Fruit fly (Drosophila melanogaster) whole organism: ENCODE results near the gene CG46280.
A peak's percentile ranks its signal among the peaks of the same experiment; 100 is the strongest.

Experiments
- CG8478 ChIP-seq: fragments of >200 bp; optimal IDR thresholded peaks from 2 replicates; lab custom pipeline; 2018; ENCODE audit warnings: inconsistent platforms
- Dll ChIP-seq: fragments of >200 bp; optimal IDR thresholded peaks from 2 replicates; lab custom pipeline; 2017
- EcR ChIP-seq, 2 experiments: fragments of >200 bp; optimal IDR thresholded peaks; 2 replicates each; lab custom pipeline; 2017; ENCODE audit warnings: missing biosample characterization in 2 of 2, missing genetic modification characterization in 2 of 2, missing genetic modification reagents in 2 of 2
- pan ChIP-seq: fragments of >200 bp; optimal IDR thresholded peaks from 2 replicates; lab custom pipeline; 2017
- psq ChIP-seq: fragments of >200 bp; optimal IDR thresholded peaks from 2 replicates; lab custom pipeline; 2017
- usp ChIP-seq: fragments of >200 bp; optimal IDR thresholded peaks from 2 replicates; lab custom pipeline; 2017; ENCODE audit warnings: missing biosample characterization, missing genetic modification characterization, mixed read lengths

Gene CG46280

DNA sequence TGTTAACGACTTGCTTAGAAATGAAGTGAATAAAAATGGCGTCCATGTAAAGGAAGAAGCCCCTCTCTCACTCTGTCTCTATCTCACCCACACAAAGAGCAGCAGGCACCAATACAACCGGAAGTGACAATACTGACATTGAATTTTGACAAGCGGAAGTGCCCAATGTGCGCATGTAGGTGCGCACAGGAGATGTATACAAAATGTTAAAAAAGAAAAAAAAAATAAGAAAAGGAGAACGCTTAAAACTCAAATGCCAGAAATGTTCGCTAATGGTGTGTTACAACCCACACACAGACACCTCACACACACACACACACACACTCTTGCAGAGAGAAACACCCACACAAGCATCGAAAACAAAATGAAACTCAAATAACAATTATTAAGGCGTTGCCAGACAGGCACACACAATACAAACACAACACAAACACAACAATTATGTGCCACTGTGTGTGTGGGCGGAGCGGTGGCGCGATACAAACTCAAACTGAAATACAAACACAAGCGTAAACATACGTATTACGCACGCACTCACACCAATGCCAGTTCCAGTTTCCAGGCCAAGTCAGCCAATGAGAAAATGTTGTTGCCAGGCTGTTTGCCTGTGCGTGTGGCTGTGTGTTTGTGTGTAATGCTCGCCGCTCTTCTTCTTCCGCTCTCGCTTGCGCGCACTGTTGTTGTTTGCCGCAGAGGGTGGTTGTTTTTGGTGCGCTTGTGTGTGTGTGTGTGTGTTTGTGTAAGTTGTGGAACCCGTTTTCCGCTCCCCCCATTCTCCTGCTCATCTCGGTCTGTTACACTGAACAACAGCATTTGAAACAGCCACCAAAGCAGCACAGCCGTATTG, 33.5 kb upstream of the CG46280 start:
- TF ChIP-seq CG8478 (lab: Kevin White, UChicago) (peak; percentile 93), Dll (lab: Kevin White, UChicago) (peak; percentile 76), psq (lab: Kevin White, UChicago) (no peak)

DNA sequence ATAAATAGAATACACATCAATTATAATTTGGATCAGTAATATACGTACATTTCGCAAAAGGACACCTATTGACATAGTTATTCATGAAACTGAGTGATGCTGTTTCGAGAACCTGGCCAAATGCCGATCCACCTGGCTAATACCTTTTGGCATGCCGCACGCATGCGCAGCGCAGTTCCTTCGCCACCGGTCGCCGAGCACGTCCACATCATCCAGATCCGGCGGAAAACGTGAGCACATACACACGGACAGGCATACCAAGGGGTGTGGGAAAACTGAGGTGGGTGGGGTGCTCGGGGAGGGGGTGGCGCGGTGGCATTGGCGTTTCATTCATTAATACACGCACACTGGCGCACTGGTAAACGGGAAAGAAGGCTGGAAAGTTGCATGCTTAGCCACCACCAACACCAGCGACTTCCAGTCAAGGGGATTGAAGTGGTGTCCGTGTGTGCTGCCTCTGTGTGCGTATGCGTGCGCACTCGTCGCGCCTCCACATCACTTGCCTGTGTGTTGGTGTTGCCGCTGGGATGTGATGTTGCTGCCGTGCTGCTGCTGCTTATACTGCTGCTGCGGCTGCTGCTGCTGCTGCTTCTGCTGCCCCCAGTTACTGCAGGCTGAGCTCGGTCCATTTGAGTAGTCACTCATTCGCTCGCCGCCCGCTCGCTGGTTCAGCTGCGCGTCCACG, 26.8 kb upstream of the CG46280 start, which contains the start of gene sim:
Gene sim, plus strand, starts transcription at position 635 of the 685 bp plus-strand sequence.
- TF ChIP-seq CG8478 (lab: Kevin White, UChicago) (no peak), EcR (GFP tag; optimal IDR thresholded peaks at IDR 0.05; lab: Kevin White, UChicago) (no peak), Dll (lab: Kevin White, UChicago) (no peak), psq (lab: Kevin White, UChicago) (no peak), usp (GFP tag; lab: Kevin White, UChicago) (no peak), pan (lab: Kevin White, UChicago) (no peak)

DNA sequence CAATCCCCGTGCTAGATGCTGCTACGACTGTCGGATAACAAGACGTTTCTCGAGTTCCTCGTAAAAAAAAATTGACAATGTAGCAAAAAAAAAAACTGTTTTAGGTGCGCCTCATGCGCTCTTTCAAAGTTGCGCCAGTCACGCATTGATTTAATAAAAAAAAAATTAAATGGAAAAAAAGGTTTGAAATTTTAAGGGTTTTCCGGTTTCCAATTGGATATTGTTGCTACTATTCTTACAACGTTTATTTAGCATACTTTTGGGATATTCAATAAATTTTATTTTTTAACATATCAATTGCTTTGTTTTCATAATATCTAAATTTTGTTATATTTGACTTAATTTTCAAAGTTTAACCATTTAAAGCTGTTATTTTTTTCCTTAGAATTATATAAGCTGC, 26.1 kb upstream of the CG46280 start:
- TF ChIP-seq CG8478 (lab: Kevin White, UChicago) (no peak), pan (lab: Kevin White, UChicago) (no peak), psq (lab: Kevin White, UChicago) (no peak), EcR (GFP tag; optimal IDR thresholded peaks at IDR 0.05; lab: Kevin White, UChicago) (no peak), Dll (lab: Kevin White, UChicago) (no peak)

DNA sequence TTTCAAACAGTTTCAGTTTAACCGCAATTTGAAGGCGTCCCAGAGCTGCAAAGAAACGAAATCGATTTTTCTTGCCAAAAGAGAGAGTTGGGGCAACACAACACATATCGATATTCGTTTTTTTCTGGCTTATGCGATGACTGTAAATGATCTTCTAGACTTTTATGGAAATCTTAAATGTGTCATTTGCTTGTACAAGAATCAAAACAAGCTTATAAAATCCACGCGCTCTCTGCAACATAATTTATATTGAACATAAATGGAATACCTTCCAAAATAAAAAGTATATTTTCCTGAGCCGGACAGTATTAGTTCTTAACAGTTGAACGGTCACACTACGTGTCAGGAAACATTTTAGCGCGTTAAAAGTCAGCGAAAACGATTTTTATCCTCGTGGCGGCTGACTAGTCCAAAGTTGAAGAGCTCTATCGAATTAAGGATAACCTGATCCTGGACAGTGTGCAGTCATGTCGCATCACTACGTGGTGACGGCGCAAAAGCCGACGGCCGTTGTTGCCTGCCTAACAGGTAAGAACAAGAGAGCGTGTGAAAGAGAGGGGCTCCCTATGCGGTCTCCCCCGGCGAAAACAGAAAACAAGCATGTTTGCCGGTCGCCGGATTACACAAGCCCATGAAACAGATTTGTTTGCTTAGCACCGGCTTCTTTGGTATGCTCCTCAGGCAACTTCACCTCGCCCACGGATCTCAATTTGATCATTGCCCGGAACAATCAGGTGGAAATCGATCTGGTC, 21.7 kb upstream of the CG46280 start, which contains the start of gene pic:
Gene pic, plus strand, starts transcription at position 304 of the 752 bp plus-strand sequence.
- TF ChIP-seq usp (GFP tag; lab: Kevin White, UChicago): no peak
- TF ChIP-seq psq (lab: Kevin White, UChicago): no peak
- no peak for TF ChIP-seq Dll (lab: Kevin White, UChicago)
- TF ChIP-seq CG8478 (lab: Kevin White, UChicago): no peak
- TF ChIP-seq EcR (GFP tag; optimal IDR thresholded peaks at IDR 0.05; lab: Kevin White, UChicago): no peak
- no peak for TF ChIP-seq pan (lab: Kevin White, UChicago)

DNA sequence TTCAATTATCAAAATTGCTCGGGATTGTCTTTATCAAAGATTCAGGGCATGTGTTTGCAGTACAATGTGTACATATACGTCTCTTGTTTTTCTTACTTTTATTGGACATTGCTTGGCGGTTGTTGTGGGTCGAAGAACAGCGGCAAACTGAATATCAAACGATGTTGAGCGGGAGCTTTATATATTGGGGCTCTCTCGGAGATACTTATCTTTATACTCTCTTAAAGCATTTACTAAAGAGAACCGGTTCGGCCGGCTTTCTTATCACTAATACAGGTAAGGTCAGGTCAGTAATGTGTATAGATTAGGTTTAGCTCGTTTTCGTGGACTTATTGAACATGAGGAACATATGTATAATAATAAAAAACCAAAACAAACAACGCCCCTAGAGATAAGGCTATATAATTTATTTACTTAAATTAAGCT, 20.9 kb upstream of the CG46280 start, which contains the start of gene CG7966:
Gene CG7966, minus strand, starts transcription at position 156 of the 426 bp plus-strand sequence.
- no peak for TF ChIP-seq pan (lab: Kevin White, UChicago)

DNA sequence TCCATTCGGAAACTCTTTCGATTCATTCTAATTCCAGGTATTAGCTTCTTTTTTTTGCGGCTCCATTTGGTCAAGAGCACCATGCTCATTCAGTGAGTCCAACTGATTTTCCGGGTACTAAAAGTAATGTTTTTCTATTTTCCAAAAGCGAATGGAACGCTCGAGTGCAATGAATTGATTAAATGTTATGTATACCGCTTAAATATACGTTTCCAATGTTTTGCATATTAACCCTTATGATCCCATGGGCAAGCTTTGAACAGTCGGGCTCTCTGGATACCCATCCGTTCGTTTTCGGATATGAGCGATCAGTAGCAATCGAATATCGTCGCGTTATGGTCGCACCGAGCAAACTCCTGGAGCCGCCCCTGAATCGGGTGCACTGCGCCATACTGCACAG, 17.0 kb upstream of the CG46280 start, which contains the start of gene CG31157:
Gene CG31157, plus strand, starts transcription at position 301 of the 400 bp plus-strand sequence.
- no peak for TF ChIP-seq pan (lab: Kevin White, UChicago)

DNA sequence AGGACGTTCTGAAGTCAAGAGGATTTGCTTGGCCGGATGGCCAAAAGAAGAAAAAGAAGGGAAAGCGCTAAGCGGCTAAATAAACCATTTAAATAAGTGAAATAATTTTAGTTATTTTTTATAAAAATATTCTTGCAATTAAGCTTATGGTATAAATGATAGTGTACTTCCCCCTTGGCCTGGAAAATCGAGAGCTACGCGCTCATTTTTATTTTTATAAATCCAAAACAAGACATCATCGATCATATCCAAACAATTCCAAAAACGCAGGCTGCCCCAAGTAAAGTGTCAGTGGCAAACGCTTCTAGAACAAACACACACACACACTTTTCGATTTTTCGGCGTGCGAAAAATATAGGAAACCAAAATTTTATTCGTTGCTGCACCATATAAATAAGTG, 14.0 kb upstream of the CG46280 start, which contains the start of gene Hsc70-2:
Gene Hsc70-2, plus strand, starts transcription at position 301 of the 400 bp plus-strand sequence.
- TF ChIP-seq CG8478 (lab: Kevin White, UChicago) (no peak), pan (lab: Kevin White, UChicago) (no peak), usp (GFP tag; lab: Kevin White, UChicago) (no peak), EcR (GFP tag; optimal IDR thresholded peaks at IDR 0.05; lab: Kevin White, UChicago) (no peak), psq (lab: Kevin White, UChicago) (no peak), Dll (lab: Kevin White, UChicago) (no peak)

DNA sequence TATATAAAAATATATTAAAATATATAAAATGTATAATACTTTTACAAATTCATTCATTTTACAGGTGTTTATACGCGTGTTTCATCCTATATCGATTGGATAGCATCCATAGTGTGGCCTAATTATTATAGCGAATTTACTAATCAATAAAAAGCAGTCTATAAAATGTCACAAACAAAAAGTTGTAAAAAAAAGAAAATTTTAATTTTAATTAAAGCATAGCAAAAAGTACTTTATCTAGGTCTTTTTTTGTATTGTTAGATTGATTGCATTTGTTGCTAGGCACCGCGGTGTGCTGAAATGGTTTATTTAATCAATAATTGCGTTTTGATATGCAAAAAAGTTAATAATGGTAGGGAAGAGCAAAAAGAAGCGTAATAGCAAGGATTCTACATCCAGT, 13.4 kb upstream of the CG46280 start, which contains the start of gene CG45122:
Gene CG45122, plus strand, starts transcription at position 301 of the 400 bp plus-strand sequence.
- TF ChIP-seq Dll (lab: Kevin White, UChicago) (no peak), EcR (GFP tag; optimal IDR thresholded peaks at IDR 0.05; lab: Kevin White, UChicago) (no peak), pan (lab: Kevin White, UChicago) (no peak), CG8478 (lab: Kevin White, UChicago) (no peak), usp (GFP tag; lab: Kevin White, UChicago) (no peak), psq (lab: Kevin White, UChicago) (no peak)

DNA sequence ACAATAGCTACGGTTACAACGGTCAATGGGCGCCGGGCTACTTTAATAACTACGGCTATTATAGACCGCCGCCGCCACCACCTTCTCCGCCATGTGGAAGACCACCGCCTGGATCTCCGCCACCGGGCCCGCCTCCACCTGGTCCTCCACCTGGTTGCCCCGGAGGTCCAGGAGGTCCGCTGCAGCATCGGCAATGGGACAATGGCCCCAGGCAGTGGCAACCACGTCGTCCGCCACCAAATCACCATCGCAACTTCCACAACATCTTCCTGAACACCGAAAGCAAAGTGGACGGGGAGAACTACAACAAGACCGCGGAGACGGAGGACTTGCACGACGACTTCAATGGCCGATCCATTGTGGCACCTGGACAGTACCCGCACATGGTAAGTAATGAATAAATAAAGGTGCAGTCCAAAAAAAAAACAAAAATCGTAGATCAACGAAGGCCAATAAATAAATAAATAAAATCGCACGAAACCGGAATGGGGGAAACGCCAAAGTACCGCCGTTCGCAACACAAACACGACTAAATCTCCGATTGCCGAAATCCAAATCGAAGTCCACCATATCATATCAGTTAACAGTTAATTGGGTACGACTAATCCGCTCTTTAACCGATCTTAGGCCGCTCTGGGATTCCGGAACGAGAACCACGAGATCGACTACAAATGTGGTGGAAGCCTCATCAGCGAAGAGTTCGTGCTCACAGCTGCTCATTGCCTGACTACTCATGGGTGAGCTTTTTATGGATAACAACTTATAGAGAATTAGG, 12.0 kb upstream of the CG46280 start, which contains the start of gene snk:
Gene snk, minus strand, starts transcription at position 513 of the 775 bp plus-strand sequence.
- TF ChIP-seq pan (lab: Kevin White, UChicago) (no peak), Dll (lab: Kevin White, UChicago) (no peak), psq (lab: Kevin White, UChicago) (no peak), EcR (GFP tag; optimal IDR thresholded peaks at IDR 0.05; lab: Kevin White, UChicago) (no peak), usp (GFP tag; lab: Kevin White, UChicago) (no peak), CG8478 (lab: Kevin White, UChicago) (no peak)

DNA sequence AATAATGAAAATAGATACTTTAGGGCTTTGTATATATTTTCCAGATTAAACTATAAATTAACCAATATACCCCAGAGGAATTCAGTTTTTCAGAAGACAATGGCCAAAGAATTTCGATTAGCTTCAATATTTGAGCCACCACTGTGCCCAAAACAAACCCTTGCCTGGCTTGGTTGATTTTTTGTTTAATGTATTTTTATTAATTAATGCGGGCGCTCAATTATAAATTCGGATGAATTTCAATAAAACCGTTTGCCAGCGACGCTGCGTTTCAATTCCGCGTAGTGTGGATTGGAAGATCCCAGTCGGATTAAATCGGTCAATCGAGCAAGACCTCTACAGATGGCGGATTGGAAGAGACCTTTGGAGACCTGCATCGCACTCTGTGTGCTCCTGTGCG, 11.3 kb upstream of the CG46280 start, which contains the start of gene CG11670:
Gene CG11670, plus strand, starts transcription at position 301 of the 400 bp plus-strand sequence.
- TF ChIP-seq Dll (lab: Kevin White, UChicago) (no peak), pan (lab: Kevin White, UChicago) (no peak), EcR (GFP tag; optimal IDR thresholded peaks at IDR 0.05; lab: Kevin White, UChicago) (no peak), usp (GFP tag; lab: Kevin White, UChicago) (no peak), CG8478 (lab: Kevin White, UChicago) (no peak), psq (lab: Kevin White, UChicago) (no peak)
